Worm (Caenorhabditis elegans): ENCODE results near the gene glr-5.

DNA sequence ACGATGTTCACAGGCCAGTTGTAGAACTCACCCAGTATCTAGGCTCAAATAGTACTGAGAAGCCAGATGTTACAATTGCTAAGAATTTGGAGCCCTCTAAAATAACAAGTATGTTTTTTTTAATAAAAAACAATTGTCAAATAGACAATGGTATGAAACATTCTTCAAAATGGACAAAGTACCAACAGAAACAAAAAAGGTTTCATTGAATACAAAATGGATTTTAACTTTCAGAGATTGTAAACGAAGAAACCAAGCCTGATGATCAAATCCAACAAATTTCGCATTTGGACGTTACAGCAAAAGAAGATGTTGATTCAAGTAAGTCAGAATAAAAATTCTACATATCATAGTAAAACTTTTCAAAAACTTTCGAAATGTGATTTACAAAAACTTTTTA is 10.8 kb downstream of the glr-5 start, which contains the start of gene ZC196.9:
- no peak for TF ChIP-seq him-1 (tag; optimal IDR thresholded peaks at IDR 0.05)
- TF ChIP-seq W03F9.2 (tag; optimal IDR thresholded peaks at IDR 0.05), result no peak
